Worm (Caenorhabditis elegans) whole organism, L2 larva: ENCODE data around the gene tag-321.

Experiments
- ZK546.5 ChIP-seq: sonication (generic microtip); optimal IDR thresholded peaks from 2 replicates; lab custom pipeline; 2017; ENCODE audit warnings: missing biosample characterization, missing genetic modification characterization
- fos-1 ChIP-seq: fragments of 150-350 bp; optimal IDR thresholded peaks from 2 replicates; lab custom pipeline; 2014; ENCODE audit warnings: missing biosample characterization, missing genetic modification characterization
- nhr-12 ChIP-seq: fragments of 150-350 bp; optimal IDR thresholded peaks from 2 replicates; lab custom pipeline; 2014; ENCODE audit warnings: missing biosample characterization, missing genetic modification characterization
- nhr-77 ChIP-seq: fragments of 150-350 bp; optimal IDR thresholded peaks from 2 replicates; lab custom pipeline; 2014; ENCODE audit warnings: missing biosample characterization, missing genetic modification characterization
- snpc-4 ChIP-seq: fragments of 150-350 bp; optimal IDR thresholded peaks from 2 replicates; lab custom pipeline; 2014; ENCODE audit warnings: missing biosample characterization, missing genetic modification characterization
- unc-62 ChIP-seq: fragments of 150-350 bp; optimal IDR thresholded peaks from 2 replicates; lab custom pipeline; 2014; ENCODE audit warnings: missing biosample characterization, missing genetic modification reagents, missing genetic modification characterization

DNA sequence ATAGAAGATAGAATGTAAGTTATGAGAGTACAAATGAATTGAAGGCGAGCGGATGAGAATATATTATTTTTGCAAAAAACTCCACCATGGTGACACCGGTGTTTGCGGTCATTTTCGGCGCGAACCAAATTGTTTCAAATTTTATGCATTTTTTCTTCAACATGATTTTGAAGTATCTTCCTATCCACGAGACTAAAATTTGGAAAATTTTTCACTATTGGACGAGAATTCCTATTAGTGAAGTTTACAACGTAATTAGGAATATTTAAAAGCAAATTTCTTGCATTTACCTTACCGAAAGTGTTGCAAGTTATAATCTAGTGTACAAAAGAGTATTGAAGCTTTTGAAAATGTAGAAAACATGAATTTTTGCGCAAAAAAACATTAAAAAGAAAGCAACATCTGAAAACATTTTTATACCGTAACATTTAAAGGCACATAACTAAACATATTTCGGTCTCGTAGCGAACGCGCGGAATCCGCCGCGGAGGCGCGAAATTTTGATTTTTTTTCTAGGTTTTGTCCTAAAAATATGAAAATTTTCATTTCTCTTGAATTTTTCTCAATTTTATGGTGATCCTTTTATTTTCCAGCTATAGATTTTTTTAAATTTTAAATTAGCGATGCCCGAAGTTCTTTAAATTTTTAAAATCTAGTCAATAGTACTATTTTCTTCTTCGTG is 12.9 kb upstream of the tag-321 start, which contains the start of gene sgo-1:
- no peak for TF ChIP-seq nhr-12 (tag; lab: Kevin White, UChicago)
- TF ChIP-seq unc-62, result no peak
- no peak for TF ChIP-seq fos-1
- no peak for TF ChIP-seq snpc-4
- TF ChIP-seq nhr-77 (tag; lab: Kevin White, UChicago), result no peak
- no peak for TF ChIP-seq ZK546.5 (tag; lab: Kevin White, UChicago)
